Fruit fly (Drosophila melanogaster): Measurements from ENCODE around the gene elm.

Gene elm

DNA sequence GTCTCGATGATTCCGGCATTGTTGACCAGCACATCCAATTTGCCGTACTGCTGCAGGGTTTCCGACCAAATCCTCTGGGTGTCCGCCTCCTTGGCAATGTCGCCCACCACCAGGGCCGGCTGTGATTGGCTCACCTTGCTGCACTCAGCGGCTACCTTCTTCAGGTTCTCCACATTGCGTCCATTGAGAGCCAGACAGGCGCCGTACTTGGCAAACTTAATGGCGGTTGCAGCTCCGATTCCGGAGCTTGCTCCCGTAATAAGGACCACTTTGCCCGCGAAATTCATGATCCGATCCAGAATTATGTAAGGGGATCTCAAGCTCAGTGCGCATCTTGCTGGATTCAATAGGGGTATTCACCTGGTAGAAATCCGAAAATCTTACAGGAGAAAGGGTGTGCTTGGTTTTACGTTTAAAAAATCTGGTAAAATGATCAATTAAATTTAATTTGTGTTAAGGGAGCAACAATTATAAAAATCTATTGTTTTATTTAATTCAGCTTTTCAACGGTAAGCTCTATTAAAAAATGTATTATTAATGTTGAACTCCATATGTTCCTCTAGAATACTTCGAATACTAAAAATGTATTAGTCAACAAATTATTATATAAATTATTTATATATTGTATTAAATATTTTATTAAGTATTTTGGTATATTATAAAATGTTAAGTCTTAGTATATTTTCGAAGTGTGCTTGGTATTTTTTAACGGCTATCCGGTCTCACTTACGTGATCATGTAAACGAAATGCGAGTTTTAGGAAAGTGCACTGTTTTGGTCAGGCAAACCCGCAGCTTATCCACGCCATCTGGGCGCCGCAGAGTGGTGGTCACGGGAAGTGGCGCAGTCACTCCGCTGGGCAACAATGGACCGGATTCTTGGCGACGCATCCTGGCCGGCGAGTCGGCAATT lies 17.9 kb downstream of the elm start, which contains the start of the genes CG31548 and CG12170 (continued):
- no peak for TF ChIP-seq hkb (optimal IDR thresholded peaks at IDR 0.05)
- peak; percentile 75 for TF ChIP-seq hkb (GFP tag; IDR thresholded peaks at IDR 0.05)
- no peak for TF ChIP-seq CG8359 (GFP tag; optimal IDR thresholded peaks at IDR 0.05; ENCODE audit: borderline replicate concordance)
- peak; percentile 62 for TF ChIP-seq grau (tag; optimal IDR thresholded peaks at IDR 0.05)
- TF ChIP-seq jing (GFP tag; optimal IDR thresholded peaks at IDR 0.05) = no peak
- no peak for TF ChIP-seq CG1603 (tag; optimal IDR thresholded peaks at IDR 0.05)
- TF ChIP-seq PHDP (tag; optimal IDR thresholded peaks at IDR 0.05) = peak; percentile 70
- peak; percentile 56 for TF ChIP-seq CG12659 (GFP tag; optimal IDR thresholded peaks at IDR 0.05)
- TF ChIP-seq tin (GFP tag; optimal IDR thresholded peaks at IDR 0.05) = peak; percentile 29
- TF ChIP-seq bcd (GFP tag; optimal IDR thresholded peaks at IDR 0.05) = no peak
- no peak for TF ChIP-seq Poxn (GFP tag; IDR thresholded peaks at IDR 0.05)
- TF ChIP-seq kah (GFP tag; optimal IDR thresholded peaks at IDR 0.05) = no peak
- TF ChIP-seq mam (GFP tag; optimal IDR thresholded peaks at IDR 0.05) = peak; percentile 36
- peak; percentile 57 for TF ChIP-seq trem (tag; optimal IDR thresholded peaks at IDR 0.05)
- peak; percentile 58; the same call in 1 of the 2 replicates for TF ChIP-seq CG6689 (GFP tag; IDR thresholded peaks at IDR 0.05)
- TF ChIP-seq CG1529 (GFP tag; optimal IDR thresholded peaks at IDR 0.05) = no peak
- TF ChIP-seq wor (GFP tag; IDR thresholded peaks at IDR 0.05) = no peak
- peak; percentile 27 for TF ChIP-seq Hsf (GFP tag; optimal IDR thresholded peaks at IDR 0.05)
- TF ChIP-seq amos (GFP tag; IDR thresholded peaks at IDR 0.05; ENCODE audit: partially characterized antibody) = no peak
- peak; percentile 14 for TF ChIP-seq Ets97D (GFP tag; optimal IDR thresholded peaks at IDR 0.05)
- TF ChIP-seq Sox102F (GFP tag; optimal IDR thresholded peaks at IDR 0.05) = no peak
- TF ChIP-seq CG2202 (tag; optimal IDR thresholded peaks at IDR 0.05) = no peak
- TF ChIP-seq Rfx (GFP tag; IDR thresholded peaks at IDR 0.05) = 0 out of 2 replicates have a peak, but pooled peaks have one; percentile 28
- TF ChIP-seq CG7987 (GFP tag; optimal IDR thresholded peaks at IDR 0.05) = no peak
- TF ChIP-seq D (optimal IDR thresholded peaks at IDR 0.05) = no peak
- TF ChIP-seq D (GFP tag; optimal IDR thresholded peaks at IDR 0.05) = no peak
- no peak for TF ChIP-seq Bgb (GFP tag; IDR thresholded peaks at IDR 0.05; ENCODE audit: partially characterized antibody)
- peak; percentile 53 for TF ChIP-seq CG13424 (tag; optimal IDR thresholded peaks at IDR 0.05)
- peak; percentile 66 for TF ChIP-seq CG11695 (GFP tag; IDR thresholded peaks at IDR 0.05)
- peak; percentile 42 for TF ChIP-seq CG18764 (GFP tag; optimal IDR thresholded peaks at IDR 0.05)
- TF ChIP-seq CG10274 (GFP tag; optimal IDR thresholded peaks at IDR 0.05) = no peak
- no peak for TF ChIP-seq caup (GFP tag; optimal IDR thresholded peaks at IDR 0.05; ENCODE audit: severe bottlenecking)
- no peak for TF ChIP-seq Dll (GFP tag; IDR thresholded peaks at IDR 0.05; ENCODE audit: partially characterized antibody)
- TF ChIP-seq z (GFP tag; IDR thresholded peaks at IDR 0.05) = no peak
- TF ChIP-seq CG11398 (GFP tag; optimal IDR thresholded peaks at IDR 0.05) = no peak
- no peak for TF ChIP-seq fd102C (GFP tag; optimal IDR thresholded peaks at IDR 0.05)
- no peak for TF ChIP-seq Nf-YC (tag; optimal IDR thresholded peaks at IDR 0.05)
- TF ChIP-seq CG34422 (GFP tag; IDR thresholded peaks at IDR 0.05) = 0 out of 3 replicates have a peak, but pooled peaks have one; percentile 16
- TF ChIP-seq CG1233 (GFP tag; optimal IDR thresholded peaks at IDR 0.05) = no peak
- TF ChIP-seq Atf6 (GFP tag; IDR thresholded peaks at IDR 0.05) = peak; percentile 39; the same call in 1 of the 2 replicates
- TF ChIP-seq Meics (GFP tag; optimal IDR thresholded peaks at IDR 0.05) = no peak
- no peak for TF ChIP-seq Hr51 (GFP tag; optimal IDR thresholded peaks at IDR 0.05)
- TF ChIP-seq CG10654 (GFP tag; optimal IDR thresholded peaks at IDR 0.05) = peak; percentile 30
- TF ChIP-seq CG3726 (GFP tag; IDR thresholded peaks at IDR 0.05) = peak; percentile 19; the same call in 1 of the 3 replicates
- TF ChIP-seq bab2 (GFP tag; optimal IDR thresholded peaks at IDR 0.05) = peak; percentile 5
- no peak for TF ChIP-seq Abd-B (GFP tag; optimal IDR thresholded peaks at IDR 0.05)
- no peak for TF ChIP-seq Elba2 (GFP tag; optimal IDR thresholded peaks at IDR 0.05)
- TF ChIP-seq CG7271 (tag; optimal IDR thresholded peaks at IDR 0.05) = no peak
- peak; percentile 2 for TF ChIP-seq CG9609 (GFP tag; optimal IDR thresholded peaks at IDR 0.05)

Measured in whole organism, embryonic.